Fruit fly (Drosophila melanogaster): ENCODE data around the gene CG10317.

- TF ChIP-seq insv (optimal IDR thresholded peaks at IDR 0.05) (no peak), ttk (optimal IDR thresholded peaks at IDR 0.05) (no peak), Myc (optimal IDR thresholded peaks at IDR 0.05) (no peak), h (optimal IDR thresholded peaks at IDR 0.05) (no peak), psq (optimal IDR thresholded peaks at IDR 0.05) (no peak), Sin3A (optimal IDR thresholded peaks at IDR 0.05) (no peak)
These were observed 48.8 kb downstream of the CG10317 start, which contains the start of gene CG44044 for dm6 chr3R:16321538-16321937.
